Fruit fly (Drosophila melanogaster): ENCODE measurements around the gene MICU1.

Gene MICU1

dm6 chr2L:7148086-7148485 lies 33.9 kb upstream of the MICU1 start (continued):
- TF ChIP-seq CG9817 (tag; optimal IDR thresholded peaks at IDR 0.05) (peak; percentile 53), CG8281 (tag; optimal IDR thresholded peaks at IDR 0.05) (peak; percentile 44), HLHmδ (GFP tag; optimal IDR thresholded peaks at IDR 0.05) (no peak), CG10654 (GFP tag; optimal IDR thresholded peaks at IDR 0.05) (peak; percentile 68), Hand (GFP tag; optimal IDR thresholded peaks at IDR 0.05) (no peak), slou (GFP tag; optimal IDR thresholded peaks at IDR 0.05) (peak; percentile 42), CG3281 (GFP tag; optimal IDR thresholded peaks at IDR 0.05) (peak; percentile 35), CG7271 (tag; optimal IDR thresholded peaks at IDR 0.05) (peak; percentile 33), CG4328 (GFP tag; optimal IDR thresholded peaks at IDR 0.05) (no peak), otp (GFP tag; IDR thresholded peaks at IDR 0.05) (peak; percentile 76; the same call in 2 of the 3 replicates), CG7357 (GFP tag; IDR thresholded peaks at IDR 0.05) (peak; percentile 49; the same call in 2 of the 3 replicates), CG4360 (GFP tag; IDR thresholded peaks at IDR 0.05) (no peak), CG10274 (GFP tag; optimal IDR thresholded peaks at IDR 0.05) (peak; percentile 18), CG32767 (GFP tag; IDR thresholded peaks at IDR 0.05) (peak; percentile 74), CG1529 (GFP tag; optimal IDR thresholded peaks at IDR 0.05) (peak; percentile 77), CG3163 (GFP tag; optimal IDR thresholded peaks at IDR 0.05) (peak; percentile 12), bsh (GFP tag; optimal IDR thresholded peaks at IDR 0.05) (peak in 1 of 2 experiments; percentile 83), CG8944 (GFP tag; optimal IDR thresholded peaks at IDR 0.05) (peak; percentile 57), NC2β (GFP tag; optimal IDR thresholded peaks at IDR 0.05) (peak; percentile 51), CG16863 (GFP tag; optimal IDR thresholded peaks at IDR 0.05) (peak; percentile 75), CG2129 (GFP tag; IDR thresholded peaks at IDR 0.05; ENCODE audit: partially characterized antibody) (no peak), CG1792 (GFP tag; optimal IDR thresholded peaks at IDR 0.05) (no peak), knrl (GFP tag; IDR thresholded peaks at IDR 0.05; ENCODE audit: partially characterized antibody) (no peak), CG30403 (GFP tag; optimal IDR thresholded peaks at IDR 0.05) (peak; percentile 76), CG6272 (GFP tag; IDR thresholded peaks at IDR 0.05) (no peak), sob (GFP tag; IDR thresholded peaks at IDR 0.05) (peak; percentile 36), chm (GFP tag; IDR thresholded peaks at IDR 0.05) (no peak)

- no peak for TF ChIP-seq CG31224 (GFP tag; IDR thresholded peaks at IDR 0.05)
- TF ChIP-seq CG10979 (tag; optimal IDR thresholded peaks at IDR 0.05): peak; percentile 43
- TF ChIP-seq inv (GFP tag; IDR thresholded peaks at IDR 0.05; ENCODE audit: partially characterized antibody): no peak
- no peak for TF ChIP-seq Gsc (GFP tag; IDR thresholded peaks at IDR 0.05)
- no peak for TF ChIP-seq unc-4 (GFP tag; IDR thresholded peaks at IDR 0.05; ENCODE audit: partially characterized antibody)
- peak; percentile 45; the same call in 1 of the 2 replicates for TF ChIP-seq Ada2b (GFP tag; IDR thresholded peaks at IDR 0.05)
- no peak for TF ChIP-seq CG8765 (GFP tag; IDR thresholded peaks at IDR 0.05)
- TF ChIP-seq HLH3B (GFP tag; IDR thresholded peaks at IDR 0.05): peak; percentile 52; the same call in 1 of the 2 replicates
- no peak for TF ChIP-seq gfzf (GFP tag; optimal IDR thresholded peaks at IDR 0.05)
- TF ChIP-seq ara (GFP tag; IDR thresholded peaks at IDR 0.05): peak; percentile 65
- TF ChIP-seq repo (GFP tag; optimal IDR thresholded peaks at IDR 0.05): no peak
- no peak for TF ChIP-seq CG3838 (GFP tag; optimal IDR thresholded peaks at IDR 0.05)
- TF ChIP-seq TFAM (GFP tag; optimal IDR thresholded peaks at IDR 0.05): no peak
- TF ChIP-seq Dek (tag; optimal IDR thresholded peaks at IDR 0.05): no peak
- peak; percentile 37 for TF ChIP-seq CG30403 (GFP tag; optimal IDR thresholded peaks at IDR 0.05)
- no peak for TF ChIP-seq CG9727 (GFP tag; optimal IDR thresholded peaks at IDR 0.05)
- TF ChIP-seq Hr39 (optimal IDR thresholded peaks at IDR 0.05): no peak
- TF ChIP-seq row (GFP tag; IDR thresholded peaks at IDR 0.05): peak; percentile 63
- TF ChIP-seq lola (GFP tag; optimal IDR thresholded peaks at IDR 0.05): peak in 1 of 3 experiments; percentile 14
- no peak for TF ChIP-seq corto (GFP tag; optimal IDR thresholded peaks at IDR 0.05)
- TF ChIP-seq MBD-R2 (GFP tag; IDR thresholded peaks at IDR 0.05): no peak
- TF ChIP-seq HLH54F (GFP tag; optimal IDR thresholded peaks at IDR 0.05): no peak
- TF ChIP-seq CG16815 (GFP tag; optimal IDR thresholded peaks at IDR 0.05): no peak
- no peak for TF ChIP-seq CG10321 (GFP tag; IDR thresholded peaks at IDR 0.05)
- peak; percentile 20 for TF ChIP-seq gcm (GFP tag; optimal IDR thresholded peaks at IDR 0.05)
- no peak for TF ChIP-seq CG9932 (GFP tag; IDR thresholded peaks at IDR 0.05)
- no peak for TF ChIP-seq fru (optimal IDR thresholded peaks at IDR 0.05)
Measured at dm6 chr2L:7148919-7149318, 33.1 kb upstream of the MICU1 start.
